Fruit fly (Drosophila melanogaster) whole organism, embryonic: ENCODE results near the gene CG4658.

Experiments
- Antp ChIP-seq: fragments of 200-800 bp; sonication (Bioruptor generic); optimal IDR thresholded peaks from 3 replicates; lab custom pipeline; 2016; ENCODE audit warnings: missing biosample characterization, missing genetic modification characterization
- Blimp-1 ChIP-seq: fragments of 200-800 bp; sonication (Bioruptor generic); optimal IDR thresholded peaks from 3 replicates; lab custom pipeline; 2018; ENCODE audit warnings: missing biosample characterization, missing genetic modification characterization, mild to moderate bottlenecking, moderate library complexity, missing genetic modification reagents
- BtbVII ChIP-seq: fragments of 200-800 bp; sonication (Bioruptor generic); optimal IDR thresholded peaks from 3 replicates; lab custom pipeline; 2017; ENCODE audit warnings: missing biosample characterization, mild to moderate bottlenecking, missing genetic modification characterization
- CG10147 ChIP-seq: fragments of 200-800 bp; sonication (Bioruptor generic); optimal IDR thresholded peaks from 2 replicates; lab custom pipeline; 2019; ENCODE audit warnings: missing biosample characterization, mild to moderate bottlenecking, missing genetic modification characterization, moderate library complexity
- CG10565 ChIP-seq: fragments of 200-800 bp; sonication (Bioruptor generic); optimal IDR thresholded peaks from 3 replicates; lab custom pipeline; 2016; ENCODE audit warnings: missing biosample characterization, mild to moderate bottlenecking, missing genetic modification characterization
- CG11696 ChIP-seq: fragments of 200-800 bp; sonication (Bioruptor generic); IDR thresholded peaks from 2 replicates; pipeline ENCODE4 v1.3.6; 2022; ENCODE audit warnings: missing biosample characterization, missing genetic modification characterization
- CG12104 ChIP-seq: fragments of 200-800 bp; sonication (Bioruptor generic); optimal IDR thresholded peaks from 3 replicates; lab custom pipeline; 2016; ENCODE audit warnings: missing biosample characterization, missing genetic modification characterization
- CG13775 ChIP-seq: fragments of 200-800 bp; sonication (Bioruptor generic); optimal IDR thresholded peaks from 3 replicates; lab custom pipeline; 2017; ENCODE audit warnings: missing biosample characterization, mild to moderate bottlenecking, missing genetic modification characterization
- CG14860 ChIP-seq: fragments of 200-800 bp; sonication (Bioruptor generic); IDR thresholded peaks from 3 replicates; pipeline ENCODE4 v1.3.6; 2022; ENCODE audit warnings: missing biosample characterization, missing genetic modification characterization; ENCODE audit not compliant: partially characterized antibody
- CG16779 ChIP-seq: fragments of 200-800 bp; sonication (Bioruptor generic); IDR thresholded peaks from 2 replicates; pipeline ENCODE4 v1.3.6; 2022; ENCODE audit warnings: missing biosample characterization, missing genetic modification characterization
- CG3281 ChIP-seq: fragments of 200-800 bp; sonication (Bioruptor generic); optimal IDR thresholded peaks from 3 replicates; lab custom pipeline; 2017; ENCODE audit warnings: missing biosample characterization, mild to moderate bottlenecking, missing genetic modification characterization
- CG4282 ChIP-seq: fragments of 200-800 bp; sonication (Bioruptor generic); optimal IDR thresholded peaks from 2 replicates; lab custom pipeline; 2016; ENCODE audit warnings: missing biosample characterization, missing genetic modification characterization
- CG4424 ChIP-seq: fragments of 200-800 bp; sonication (Bioruptor generic); optimal IDR thresholded peaks from 3 replicates; lab custom pipeline; 2016; ENCODE audit warnings: missing biosample characterization, missing genetic modification characterization
- CG4617 ChIP-seq: fragments of 200-800 bp; sonication (Bioruptor generic); optimal IDR thresholded peaks from 3 replicates; lab custom pipeline; 2016; ENCODE audit warnings: missing biosample characterization, missing genetic modification characterization, borderline replicate concordance
- CG6175 ChIP-seq: fragments of 200-800 bp; sonication (Bioruptor generic); IDR thresholded peaks from 3 replicates; pipeline ENCODE4 v1.3.6; 2022; ENCODE audit warnings: missing biosample characterization, missing genetic modification characterization
- CG7271 ChIP-seq: fragments of 200-800 bp; sonication (Bioruptor generic); optimal IDR thresholded peaks from 2 replicates; lab custom pipeline; 2018; ENCODE audit warnings: missing biosample characterization, mild to moderate bottlenecking, missing genetic modification characterization, moderate library complexity
- CG7372 ChIP-seq: fragments of 200-800 bp; sonication (Bioruptor generic); IDR thresholded peaks from 2 replicates; pipeline ENCODE4 v1.3.6; 2022; ENCODE audit warnings: missing biosample characterization, missing genetic modification characterization
- CG7987 ChIP-seq: fragments of 200-800 bp; sonication (Bioruptor generic); optimal IDR thresholded peaks from 2 replicates; lab custom pipeline; 2018; ENCODE audit warnings: missing biosample characterization, mild to moderate bottlenecking, missing genetic modification characterization, moderate library complexity
- CG8388 ChIP-seq: fragments of 200-800 bp; sonication (Bioruptor generic); optimal IDR thresholded peaks from 2 replicates; lab custom pipeline; 2019; ENCODE audit warnings: missing biosample characterization, mild to moderate bottlenecking, missing genetic modification characterization, moderate library complexity
- CG8765 ChIP-seq: fragments of 200-800 bp; sonication (Bioruptor generic); IDR thresholded peaks from 2 replicates; pipeline ENCODE4 v1.3.6; 2022; ENCODE audit warnings: missing biosample characterization, missing genetic modification characterization
- CG8944 ChIP-seq: fragments of 200-800 bp; sonication (Bioruptor generic); optimal IDR thresholded peaks from 3 replicates; lab custom pipeline; 2016; ENCODE audit warnings: missing biosample characterization, missing genetic modification characterization
- CG9817 ChIP-seq: fragments of 200-800 bp; sonication (Bioruptor generic); optimal IDR thresholded peaks from 2 replicates; lab custom pipeline; 2018; ENCODE audit warnings: missing biosample characterization, mild to moderate bottlenecking, missing genetic modification characterization, moderate library complexity
- CrebB ChIP-seq: fragments of 200-800 bp; sonication (Bioruptor generic); optimal IDR thresholded peaks from 3 replicates; lab custom pipeline; 2018; ENCODE audit warnings: missing biosample characterization, mild to moderate bottlenecking, missing genetic modification characterization
- Eip74EF ChIP-seq, 2 experiments: fragments of 200-800 bp in 1 of 2; fragments of >200 bp in 1 of 2; sonication (Bioruptor generic) in 1 of 2; optimal IDR thresholded peaks; 2 replicates each; lab custom pipeline; 2017 to 2019; ENCODE audit warnings: missing biosample characterization in 2 of 2, missing genetic modification characterization in 2 of 2, mild to moderate bottlenecking in 1 of 2, moderate library complexity in 1 of 2
- NC2α ChIP-seq: fragments of 200-800 bp; sonication (Bioruptor generic); optimal IDR thresholded peaks from 2 replicates; lab custom pipeline; 2016; ENCODE audit warnings: missing biosample characterization, missing genetic modification characterization
- NK7.1 ChIP-seq: fragments of 200-800 bp; sonication (Bioruptor generic); optimal IDR thresholded peaks from 3 replicates; lab custom pipeline; 2016; ENCODE audit warnings: missing biosample characterization, missing genetic modification characterization
- Optix ChIP-seq: fragments of 200-800 bp; sonication (Bioruptor generic); IDR thresholded peaks from 3 replicates; pipeline ENCODE4 v1.3.6; 2022; ENCODE audit warnings: missing biosample characterization, missing genetic modification characterization
- Poxn ChIP-seq: fragments of 200-800 bp; sonication (Bioruptor generic); IDR thresholded peaks from 2 replicates; pipeline ENCODE4 v1.3.6; 2022; ENCODE audit warnings: missing biosample characterization, missing genetic modification characterization
- Six4 ChIP-seq: fragments of 200-800 bp; sonication (Bioruptor generic); optimal IDR thresholded peaks from 2 replicates; lab custom pipeline; 2016; ENCODE audit warnings: missing biosample characterization, missing genetic modification characterization
- ap ChIP-seq: fragments of 200-800 bp; sonication (Bioruptor generic); IDR thresholded peaks from 2 replicates; pipeline ENCODE4 v1.3.6; 2022; ENCODE audit warnings: missing biosample characterization, missing genetic modification characterization
- ase ChIP-seq: fragments of 200-800 bp; sonication (Bioruptor generic); IDR thresholded peaks from 3 replicates; pipeline ENCODE4 v1.3.6; 2022; ENCODE audit warnings: missing biosample characterization, missing genetic modification characterization
- bab2 ChIP-seq: fragments of 200-800 bp; sonication (Bioruptor generic); optimal IDR thresholded peaks from 2 replicates; lab custom pipeline; 2016; ENCODE audit warnings: missing biosample characterization, missing genetic modification characterization
- btn ChIP-seq: fragments of 200-800 bp; sonication (Bioruptor generic); optimal IDR thresholded peaks from 2 replicates; lab custom pipeline; 2016; ENCODE audit warnings: missing biosample characterization, missing genetic modification characterization
- cad ChIP-seq: fragments of >200 bp; optimal IDR thresholded peaks from 2 replicates; lab custom pipeline; 2017; ENCODE audit warnings: missing biosample characterization, missing genetic modification characterization
- cg ChIP-seq: fragments of 200-800 bp; sonication (Bioruptor generic); optimal IDR thresholded peaks from 3 replicates; lab custom pipeline; 2019; ENCODE audit warnings: missing biosample characterization, mild to moderate bottlenecking, missing genetic modification characterization, moderate library complexity
- chn ChIP-seq: fragments of 200-800 bp; sonication (Bioruptor generic); optimal IDR thresholded peaks from 2 replicates; lab custom pipeline; 2016; ENCODE audit warnings: missing biosample characterization, missing genetic modification characterization
- danr ChIP-seq: fragments of 200-800 bp; sonication (Bioruptor generic); IDR thresholded peaks from 2 replicates; pipeline ENCODE4 v1.3.6; 2022; ENCODE audit warnings: missing biosample characterization, missing genetic modification characterization
- dpn ChIP-seq, 2 experiments: fragments of 200-800 bp; sonication (Bioruptor generic); optimal IDR thresholded peaks; 3 replicates each; lab custom pipeline; 2016; ENCODE audit warnings: missing biosample characterization in 2 of 2, missing genetic modification characterization in 2 of 2
- ems ChIP-seq: fragments of 200-800 bp; sonication (Bioruptor generic); optimal IDR thresholded peaks from 3 replicates; lab custom pipeline; 2016; ENCODE audit warnings: missing biosample characterization, missing genetic modification characterization
- fru ChIP-seq: fragments of >200 bp; optimal IDR thresholded peaks from 2 replicates; lab custom pipeline; 2017
- grau ChIP-seq: fragments of 200-800 bp; optimal IDR thresholded peaks from 3 replicates; lab custom pipeline; 2019; ENCODE audit warnings: missing biosample characterization, mild to moderate bottlenecking, missing genetic modification characterization, moderate library complexity
- gsb-n ChIP-seq: fragments of 200-800 bp; sonication (Bioruptor generic); optimal IDR thresholded peaks from 3 replicates; lab custom pipeline; 2018; ENCODE audit warnings: missing biosample characterization, mild to moderate bottlenecking, missing genetic modification characterization
- lbe ChIP-seq: fragments of 200-800 bp; sonication (Bioruptor generic); optimal IDR thresholded peaks from 2 replicates; lab custom pipeline; 2016; ENCODE audit warnings: missing biosample characterization, mild to moderate bottlenecking, missing genetic modification characterization
- luna ChIP-seq: fragments of 200-800 bp; sonication (Bioruptor generic); optimal IDR thresholded peaks from 2 replicates; lab custom pipeline; 2016; ENCODE audit warnings: missing biosample characterization, missing genetic modification characterization
- oc ChIP-seq: fragments of 200-800 bp; sonication (Bioruptor generic); optimal IDR thresholded peaks from 2 replicates; lab custom pipeline; 2018; ENCODE audit warnings: missing biosample characterization, mild to moderate bottlenecking, missing genetic modification characterization, moderate library complexity
- salm ChIP-seq: fragments of 200-800 bp; sonication (Bioruptor generic); optimal IDR thresholded peaks from 2 replicates; lab custom pipeline; 2018; ENCODE audit warnings: missing biosample characterization, mild to moderate bottlenecking, missing genetic modification characterization
- sisA ChIP-seq: fragments of 200-800 bp; sonication (Bioruptor generic); IDR thresholded peaks from 2 replicates; pipeline ENCODE4 v1.3.6; 2022; ENCODE audit warnings: missing biosample characterization, missing genetic modification characterization
- slou ChIP-seq: fragments of 200-800 bp; sonication (Bioruptor generic); optimal IDR thresholded peaks from 3 replicates; lab custom pipeline; 2016; ENCODE audit warnings: missing biosample characterization, missing genetic modification characterization
- tgo ChIP-seq: fragments of 200-800 bp; sonication (Bioruptor generic); IDR thresholded peaks from 3 replicates; pipeline ENCODE4 v1.3.6; 2022; ENCODE audit warnings: missing biosample characterization, missing genetic modification characterization
- tup ChIP-seq: fragments of 200-800 bp; sonication (Bioruptor generic); optimal IDR thresholded peaks from 2 replicates; lab custom pipeline; 2016; ENCODE audit warnings: missing biosample characterization, mild to moderate bottlenecking, missing genetic modification characterization, moderate library complexity
- zen ChIP-seq: fragments of 200-800 bp; sonication (Bioruptor generic); optimal IDR thresholded peaks from 3 replicates; lab custom pipeline; 2018; ENCODE audit warnings: missing biosample characterization, mild to moderate bottlenecking, missing genetic modification characterization, moderate library complexity
- zfh1 ChIP-seq: fragments of 200-800 bp; sonication (Bioruptor generic); IDR thresholded peaks from 3 replicates; pipeline ENCODE4 v1.3.6; 2022; ENCODE audit warnings: missing biosample characterization, missing genetic modification characterization

Gene CG4658

dm6 chr2L:9921401-9921800 lies 35.5 kb upstream of the CG4658 start, which contains the start of gene CG4592 (continued):
- TF ChIP-seq CG12104 (peak; percentile 4), CG9817 (tag; lab: Kevin White, UChicago) (peak; percentile 40), CG16779 (GFP tag; lab: Robert Waterston, UW) (no peak), NC2α (no peak), CG4617 (GFP tag; lab: Kevin White, UChicago) (no peak), slou (GFP tag; lab: Kevin White, UChicago) (no peak), fru (lab: Kevin White, UChicago) (no peak), CG7271 (tag; lab: Kevin White, UChicago) (no peak), cad (GFP tag; lab: Kevin White, UChicago) (no peak), Antp (peak; percentile 8), gsb-n (no peak), ase (GFP tag; lab: Robert Waterston, UW) (no peak), BtbVII (GFP tag; lab: Kevin White, UChicago) (peak; percentile 36), CG10565 (GFP tag; lab: Kevin White, UChicago) (no peak), CG4424 (GFP tag; lab: Kevin White, UChicago) (peak; percentile 62), CG8388 (GFP tag; lab: Kevin White, UChicago) (no peak), CG8944 (GFP tag; lab: Kevin White, UChicago) (no peak), ems (peak; percentile 18), NK7.1 (GFP tag; lab: Kevin White, UChicago) (no peak), ap (GFP tag; lab: Robert Waterston, UW) (0 out of 2 replicates have a peak, but pooled peaks have one; percentile 21), bab2 (GFP tag; lab: Kevin White, UChicago) (peak; percentile 22), CG7987 (peak; percentile 78), CG14860 (GFP tag; lab: Robert Waterston, UW) (no peak), CG7372 (GFP tag; lab: Robert Waterston, UW) (no peak), Poxn (GFP tag; lab: Robert Waterston, UW) (no peak), Blimp-1 (GFP tag; lab: Kevin White, UChicago) (peak; percentile 51), CrebB (tag; lab: Kevin White, UChicago) (peak; percentile 47), zen (peak; percentile 48), oc (no peak), chn (GFP tag; lab: Kevin White, UChicago) (peak; percentile 42), danr (peak; percentile 11; the same call in 1 of the 2 replicates), zfh1 (peak; percentile 79), CG8765 (GFP tag; lab: Robert Waterston, UW) (no peak), btn (no peak), cg (GFP tag; lab: Kevin White, UChicago) (no peak), tup (GFP tag; lab: Kevin White, UChicago) (no peak), CG3281 (GFP tag; lab: Kevin White, UChicago) (no peak), Six4 (GFP tag; lab: Kevin White, UChicago) (no peak), Eip74EF (GFP tag; optimal IDR thresholded peaks at IDR 0.05; lab: Kevin White, UChicago) (no peak), lbe (GFP tag; lab: Kevin White, UChicago) (peak; percentile 77), grau (tag; lab: Kevin White, UChicago) (no peak), CG4282 (GFP tag; lab: Kevin White, UChicago) (no peak), dpn (GFP tag; optimal IDR thresholded peaks at IDR 0.05; lab: Kevin White, UChicago) (peak; percentile 24 to 50), CG13775 (GFP tag; lab: Kevin White, UChicago) (peak; percentile 53), salm (tag; lab: Kevin White, UChicago) (no peak), sisA (GFP tag; lab: Robert Waterston, UW) (no peak), Optix (GFP tag; lab: Robert Waterston, UW) (0 out of 3 replicates have a peak, but pooled peaks have one; percentile 34), CG11696 (GFP tag; lab: Robert Waterston, UW) (peak; percentile 49; the same call in 1 of the 2 replicates), luna (GFP tag; lab: Kevin White, UChicago) (no peak), tgo (GFP tag; lab: Robert Waterston, UW) (peak; percentile 63), CG6175 (no peak), CG10147 (GFP tag; lab: Kevin White, UChicago) (no peak)
